Worm (Caenorhabditis elegans): ENCODE results near the gene grl-5.

Gene grl-5

DNA sequence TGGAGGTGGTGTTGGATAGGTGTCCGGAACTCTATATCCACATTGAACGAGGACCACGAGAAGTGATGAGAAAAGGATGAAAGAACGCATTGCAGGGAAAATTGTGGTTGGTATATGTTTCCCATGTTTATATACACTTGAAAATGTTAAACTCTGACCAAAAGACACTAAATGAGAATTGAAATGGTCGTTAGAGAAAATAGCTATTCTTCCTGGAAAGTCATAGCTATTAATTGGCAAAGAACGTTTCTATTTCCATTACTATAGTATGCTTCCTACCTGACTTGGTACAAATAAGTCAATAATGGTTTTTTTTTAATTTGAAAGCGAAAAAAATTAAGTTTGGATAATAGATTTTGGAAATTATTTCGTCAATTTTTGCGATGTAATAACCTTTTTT lies 2.2 kb upstream of the grl-5 start, which contains the start of gene Y47D7A.18:
Gene Y47D7A.18 (minus strand): TSS at position 101 of the 400 bp plus-strand sequence.
- TF ChIP-seq unc-62 (GFP tag; optimal IDR thresholded peaks at IDR 0.05 in 1 of 2), result peak in 1 of 2 experiments; percentile 31
- TF ChIP-seq unc-62 (tag; optimal IDR thresholded peaks at IDR 0.05), result no peak
- TF ChIP-seq lir-3 (tag; optimal IDR thresholded peaks at IDR 0.05), result no peak

DNA sequence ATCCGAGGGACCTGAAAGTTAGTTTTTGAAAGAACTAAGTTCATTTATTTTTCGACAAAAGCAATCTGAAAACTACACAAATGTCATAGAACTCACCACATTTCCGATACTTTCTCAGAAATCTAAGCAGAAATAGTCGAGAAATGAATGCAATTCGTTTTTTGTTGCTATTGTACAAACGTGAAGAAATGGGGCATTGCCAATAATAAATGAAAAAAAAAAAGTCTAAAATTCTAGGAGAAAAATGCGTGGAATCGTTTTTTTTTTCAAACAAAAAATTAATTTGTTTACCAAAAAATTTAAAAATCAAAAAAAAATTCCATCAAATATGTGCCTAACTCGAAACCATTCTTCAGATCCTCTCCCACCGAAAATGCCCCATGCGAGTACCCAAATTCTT lies 2.7 kb downstream of the grl-5 start, which contains the start of gene Y47D7A.17:
Gene Y47D7A.17 (minus strand): TSS at position 101 of the 400 bp plus-strand sequence.
- no peak for TF ChIP-seq php-3 (GFP tag; IDR thresholded peaks at IDR 0.05)
- no peak for TF ChIP-seq aly-2 (tag; optimal IDR thresholded peaks at IDR 0.05)
- TF ChIP-seq mdt-29 (GFP tag; IDR thresholded peaks at IDR 0.05), result no peak
- TF ChIP-seq T26A8.4 (GFP tag; IDR thresholded peaks at IDR 0.05), result no peak
- no peak for TF ChIP-seq aha-1 (tag)
- TF ChIP-seq pqm-1 (tag; optimal IDR thresholded peaks at IDR 0.05), result no peak
- TF ChIP-seq tag-97 (GFP tag; IDR thresholded peaks at IDR 0.05), result no peak
- no peak for TF ChIP-seq lin-1 (GFP tag; IDR thresholded peaks at IDR 0.05)
- no peak for TF ChIP-seq nhr-28 (tag; optimal IDR thresholded peaks at IDR 0.05)
- no peak for TF ChIP-seq daf-12 (tag; optimal IDR thresholded peaks at IDR 0.05)
- TF ChIP-seq Y48G9A.11 (GFP tag; IDR thresholded peaks at IDR 0.05), result no peak
- no peak for TF ChIP-seq Y5F2A.4 (GFP tag; optimal IDR thresholded peaks at IDR 0.05)
- no peak for TF ChIP-seq F26F4.8 (GFP tag; conservative IDR thresholded peaks at IDR 0.05)
- TF ChIP-seq spr-1 (tag; optimal IDR thresholded peaks at IDR 0.05), result no peak
- no peak for TF ChIP-seq egl-43 (GFP tag; IDR thresholded peaks at IDR 0.05)

DNA sequence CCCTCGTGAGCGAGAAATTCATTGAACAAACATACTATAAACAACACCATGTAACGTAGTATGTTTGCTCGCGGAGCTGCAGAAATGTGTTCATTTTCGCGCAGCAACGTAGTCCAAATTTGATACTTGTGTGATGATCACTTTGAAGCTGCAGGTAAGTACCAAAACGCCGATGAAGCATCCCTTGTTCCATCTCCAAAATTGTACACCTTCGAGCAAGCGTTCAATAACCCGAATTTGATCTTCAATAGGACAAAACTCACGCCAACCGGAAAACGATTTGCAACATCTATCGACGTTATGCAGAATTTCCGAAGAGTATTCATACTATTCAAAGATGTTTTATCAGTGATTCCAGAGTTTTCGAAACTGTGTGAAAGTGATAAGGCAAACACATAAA lies 3.8 kb downstream of the grl-5 start, which contains the start of gene Y47D7A.3:
Gene Y47D7A.3 (plus strand): TSS at position 301 of the 400 bp plus-strand sequence.
- no peak for TF ChIP-seq nhr-237 (tag; optimal IDR thresholded peaks at IDR 0.05)
- TF ChIP-seq nhr-111 (GFP tag; optimal IDR thresholded peaks at IDR 0.05), result no peak
- no peak for TF ChIP-seq ceh-28 (tag; optimal IDR thresholded peaks at IDR 0.05)

ce11 chrV:4407519-4407918 lies 6.9 kb downstream of the grl-5 start, which contains the start of gene nhr-118:
Gene nhr-118, plus strand, starts transcription at chrV:4407819.
- TF ChIP-seq aha-1 (tag) (peak; percentile 9), dpl-1 (GFP tag; optimal IDR thresholded peaks at IDR 0.05) (no peak)

- TF ChIP-seq F37D6.2 (tag; optimal IDR thresholded peaks at IDR 0.05), result no peak
- no peak for TF ChIP-seq attf-4 (tag; optimal IDR thresholded peaks at IDR 0.05)
- no peak for TF ChIP-seq ceh-82 (tag; optimal IDR thresholded peaks at IDR 0.05)
- no peak for TF ChIP-seq mes-2 (tag; optimal IDR thresholded peaks at IDR 0.05; ENCODE audit: poor library complexity, severe bottlenecking)
- TF ChIP-seq aha-1 (tag), result peak; percentile 1
These were observed 12.6 kb downstream of the grl-5 start, which contains the start of gene F13A2.5 for ce11 chrV:4401865-4402264. Gene F13A2.5, minus strand, starts transcription at chrV:4401965.

ce11 chrV:4400118-4400517 lies 14.3 kb downstream of the grl-5 start, which contains the start of gene F13A2.4:
Gene F13A2.4, minus strand, starts transcription at chrV:4400218.
- TF ChIP-seq dmd-6 (GFP tag; IDR thresholded peaks at IDR 0.05) (no peak), dve-1 (tag; optimal IDR thresholded peaks at IDR 0.05; ENCODE audit: insufficient read depth) (no peak), hmg-1.1 (GFP tag; IDR thresholded peaks at IDR 0.05) (no peak), nhr-48 (tag; optimal IDR thresholded peaks at IDR 0.05) (no peak), skn-1 (tag; optimal IDR thresholded peaks at IDR 0.05) (no peak), cey-2 (tag; optimal IDR thresholded peaks at IDR 0.05; ENCODE audit: borderline replicate concordance, insufficient read depth) (no peak), attf-4 (tag; optimal IDR thresholded peaks at IDR 0.05) (no peak), F44E2.7 (GFP tag; IDR thresholded peaks at IDR 0.05) (no peak), rbr-2 (tag; optimal IDR thresholded peaks at IDR 0.05) (no peak), lin-29 (GFP tag; IDR thresholded peaks at IDR 0.05) (no peak), daf-8 (GFP tag; IDR thresholded peaks at IDR 0.05) (no peak), mxl-3 (GFP tag; optimal IDR thresholded peaks at IDR 0.05) (no peak), fkh-10 (GFP tag; optimal IDR thresholded peaks at IDR 0.05) (no peak), unc-130 (GFP tag; optimal IDR thresholded peaks at IDR 0.05) (no peak)

Data from whole organism, L4 larva.